Fruit fly (Drosophila melanogaster): ENCODE measurements around the gene Cyp309a2.

DNA sequence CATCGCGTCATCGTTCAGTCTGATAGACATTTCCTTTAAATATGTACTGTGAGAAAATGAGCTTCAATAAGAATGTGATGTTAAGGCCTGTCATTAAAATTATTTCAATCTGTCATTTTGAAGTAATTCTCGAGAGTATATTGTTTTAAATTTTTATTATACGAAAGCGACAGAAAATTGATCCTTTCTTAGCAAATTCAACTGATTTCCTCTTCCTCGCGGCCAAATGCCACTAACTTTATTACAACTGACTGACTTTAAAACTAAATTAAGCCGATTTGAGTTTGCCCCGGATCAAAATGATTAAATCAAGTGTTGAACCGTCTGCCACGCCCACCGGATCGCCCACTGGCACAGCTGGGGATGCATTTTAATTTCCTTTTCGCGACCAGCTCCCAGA lies 20.1 kb downstream of the Cyp309a2 start, which contains the start of gene CG3515:
- TF ChIP-seq Sin3A (optimal IDR thresholded peaks at IDR 0.05) (no peak), h (optimal IDR thresholded peaks at IDR 0.05) (no peak), ttk (optimal IDR thresholded peaks at IDR 0.05) (no peak), psq (optimal IDR thresholded peaks at IDR 0.05) (no peak), Myc (optimal IDR thresholded peaks at IDR 0.05) (no peak), insv (optimal IDR thresholded peaks at IDR 0.05) (no peak)

Data from Kc167 (cell line).